Worm (Caenorhabditis elegans): ENCODE measurements around the gene aaim-1.

ce11 chrX:6601967-6602366 is 39.7 kb upstream of the aaim-1 start:
- TF ChIP-seq hlh-11 (tag; optimal IDR thresholded peaks at IDR 0.05) (no peak), spr-3 (GFP tag; optimal IDR thresholded peaks at IDR 0.05) (no peak), lin-13 (GFP tag; optimal IDR thresholded peaks at IDR 0.05) (no peak), ama-1 (optimal IDR thresholded peaks at IDR 0.05) (no peak)

Data from whole organism, L4 larva.